Fruit fly (Drosophila melanogaster) whole organism, adult: ENCODE measurements around the gene CG44139.

Experiments used
- CG5204 ChIP-seq: fragments of 200-800 bp; sonication (Bioruptor generic); optimal IDR thresholded peaks from 2 replicates; lab custom pipeline; 2016; ENCODE audit warnings: missing biosample characterization, missing genetic modification characterization
- bab1 ChIP-seq: fragments of 200-800 bp; sonication (Bioruptor generic); optimal IDR thresholded peaks from 3 replicates; lab custom pipeline; 2019; ENCODE audit warnings: missing biosample characterization, mild to moderate bottlenecking, missing genetic modification characterization, moderate library complexity
- ovo ChIP-seq: fragments of 200-800 bp; sonication (Bioruptor generic); optimal IDR thresholded peaks from 2 replicates; lab custom pipeline; 2016; ENCODE audit warnings: missing biosample characterization, missing genetic modification characterization

- no peak for TF ChIP-seq bab1 (GFP tag; lab: Kevin White, UChicago)
- TF ChIP-seq CG5204 (GFP tag; lab: Kevin White, UChicago), result no peak
- no peak for TF ChIP-seq ovo (GFP tag; lab: Kevin White, UChicago)
These were observed 34.0 kb upstream of the CG44139 start, which contains the start of gene CG43750 for dm6 chr2L:2390589-2390988.
